Fruit fly (Drosophila melanogaster) whole organism, embryonic: ENCODE results near the gene CG15742.

Experiments
- ATbp ChIP-seq: fragments of 200-800 bp; sonication (Bioruptor generic); optimal IDR thresholded peaks from 2 replicates; lab custom pipeline; 2017; ENCODE audit warnings: missing biosample characterization, mild to moderate bottlenecking, missing genetic modification characterization, missing genetic modification reagents
- Adf1 ChIP-seq: fragments of 200-800 bp; sonication (Bioruptor generic); IDR thresholded peaks from 2 replicates; pipeline ENCODE4 v1.3.6; 2022; ENCODE audit warnings: missing biosample characterization, missing genetic modification characterization
- Aef1 ChIP-seq: fragments of 200-800 bp; sonication (Bioruptor generic); IDR thresholded peaks from 3 replicates; pipeline ENCODE4 v1.3.6; 2022; ENCODE audit warnings: missing biosample characterization, missing genetic modification characterization
- C15 ChIP-seq: fragments of 200-800 bp; sonication (Bioruptor generic); IDR thresholded peaks from 3 replicates; pipeline ENCODE4 v1.3.6; 2022; ENCODE audit warnings: missing biosample characterization, missing genetic modification characterization
- CG10431 ChIP-seq: fragments of 200-800 bp; sonication (Bioruptor generic); optimal IDR thresholded peaks from 3 replicates; lab custom pipeline; 2018; ENCODE audit warnings: missing biosample characterization, mild to moderate bottlenecking, missing genetic modification characterization
- CG11247 ChIP-seq: fragments of 200-800 bp; sonication (Bioruptor generic); IDR thresholded peaks from 2 replicates; pipeline ENCODE4 v1.3.6; 2022; ENCODE audit warnings: missing biosample characterization, missing genetic modification characterization
- CG1233 ChIP-seq: fragments of 200-800 bp; sonication (Bioruptor generic); optimal IDR thresholded peaks from 4 replicates; lab custom pipeline; 2018; ENCODE audit warnings: missing biosample characterization, mild to moderate bottlenecking, missing genetic modification characterization
- CG13894 ChIP-seq: fragments of 200-800 bp; sonication (Bioruptor generic); optimal IDR thresholded peaks from 3 replicates; lab custom pipeline; 2018; ENCODE audit warnings: missing biosample characterization, mild to moderate bottlenecking, missing genetic modification characterization, moderate library complexity
- CG14050 ChIP-seq: fragments of 200-800 bp; sonication (Bioruptor generic); IDR thresholded peaks from 3 replicates; pipeline ENCODE4 v1.3.6; 2022; ENCODE audit warnings: missing biosample characterization, missing genetic modification characterization
- CG15601 ChIP-seq: fragments of 200-800 bp; sonication (Bioruptor generic); optimal IDR thresholded peaks from 3 replicates; lab custom pipeline; 2019; ENCODE audit warnings: missing biosample characterization, mild to moderate bottlenecking, missing genetic modification characterization, moderate library complexity
- CG17385 ChIP-seq: fragments of 200-800 bp; sonication (Bioruptor generic); optimal IDR thresholded peaks from 3 replicates; lab custom pipeline; 2018; ENCODE audit warnings: missing biosample characterization, mild to moderate bottlenecking, missing genetic modification characterization
- CG17612 ChIP-seq: fragments of 200-800 bp; sonication (Bioruptor generic); IDR thresholded peaks from 2 replicates; pipeline ENCODE4 v1.3.6; 2022; ENCODE audit warnings: missing biosample characterization, missing genetic modification characterization
- CG18476 ChIP-seq: fragments of 200-800 bp; sonication (Bioruptor generic); optimal IDR thresholded peaks from 2 replicates; lab custom pipeline; 2016; ENCODE audit warnings: missing biosample characterization, mild to moderate bottlenecking, missing genetic modification characterization
- CG2199 ChIP-seq: fragments of 200-800 bp; sonication (Bioruptor generic); IDR thresholded peaks from 3 replicates; pipeline ENCODE4 v1.3.6; 2022; ENCODE audit warnings: missing biosample characterization, missing genetic modification characterization
- CG30431 ChIP-seq: fragments of 200-800 bp; sonication (Bioruptor generic); optimal IDR thresholded peaks from 2 replicates; lab custom pipeline; 2017; ENCODE audit warnings: missing biosample characterization, missing genetic modification characterization
- CG31224 ChIP-seq: fragments of 200-800 bp; sonication (Bioruptor generic); IDR thresholded peaks from 2 replicates; pipeline ENCODE4 v1.3.6; 2022; ENCODE audit warnings: missing biosample characterization, missing genetic modification characterization
- CG3726 ChIP-seq: fragments of 200-800 bp; sonication (Bioruptor generic); IDR thresholded peaks from 3 replicates; pipeline ENCODE4, ENCODE4 v1.3.6; 2022; ENCODE audit warnings: missing biosample characterization, missing genetic modification characterization
- CG3847 ChIP-seq: fragments of 200-800 bp; sonication (Bioruptor generic); IDR thresholded peaks from 2 replicates; pipeline ENCODE4 v1.3.6; 2022; ENCODE audit warnings: missing biosample characterization, missing genetic modification characterization
- CG7839 ChIP-seq: fragments of 200-800 bp; sonication (Bioruptor generic); optimal IDR thresholded peaks from 3 replicates; lab custom pipeline; 2018; ENCODE audit warnings: missing biosample characterization, mild to moderate bottlenecking, missing genetic modification characterization, moderate library complexity
- CG9876 ChIP-seq: fragments of 200-800 bp; sonication (Bioruptor generic); optimal IDR thresholded peaks from 2 replicates; lab custom pipeline; 2016; ENCODE audit warnings: missing biosample characterization, missing genetic modification characterization
- Deaf1 ChIP-seq: fragments of 200-800 bp; optimal IDR thresholded peaks from 3 replicates; lab custom pipeline; 2019; ENCODE audit warnings: missing biosample characterization, mild to moderate bottlenecking, missing genetic modification characterization, moderate library complexity
- Doc2 ChIP-seq: fragments of 200-800 bp; sonication (Bioruptor generic); IDR thresholded peaks from 2 replicates; pipeline ENCODE4 v1.3.6; 2022; ENCODE audit warnings: missing biosample characterization, missing genetic modification characterization
- E2f1 ChIP-seq: fragments of 200-800 bp; sonication (Bioruptor generic); IDR thresholded peaks from 2 replicates; pipeline ENCODE4 v1.3.6; 2022; ENCODE audit warnings: missing biosample characterization, missing genetic modification characterization
- Elba2 ChIP-seq: fragments of 200-800 bp; sonication (Bioruptor generic); optimal IDR thresholded peaks from 3 replicates; lab custom pipeline; 2016; ENCODE audit warnings: missing biosample characterization, missing genetic modification characterization
- Ets65A ChIP-seq: fragments of 200-800 bp; sonication (Bioruptor generic); peaks from one replicate; lab custom pipeline; 2016; ENCODE audit warnings: missing biosample characterization, missing genetic modification characterization
- H2.0 ChIP-seq: fragments of 200-800 bp; sonication (Bioruptor generic); IDR thresholded peaks from 2 replicates; pipeline ENCODE4 v1.3.6; 2022; ENCODE audit warnings: missing biosample characterization, missing genetic modification characterization
- Hr3 ChIP-seq: fragments of 200-800 bp; sonication (Bioruptor generic); optimal IDR thresholded peaks from 3 replicates; lab custom pipeline; 2016; ENCODE audit warnings: missing biosample characterization, missing genetic modification characterization
- Jarid2 ChIP-seq: fragments of 200-800 bp; sonication (Bioruptor generic); optimal IDR thresholded peaks from 3 replicates; lab custom pipeline; 2017; ENCODE audit warnings: mild to moderate bottlenecking, missing biosample characterization, missing genetic modification reagents, missing genetic modification characterization
- MTF-1 ChIP-seq: fragments of 200-800 bp; sonication (Bioruptor generic); optimal IDR thresholded peaks from 2 replicates; lab custom pipeline; 2018; ENCODE audit warnings: missing biosample characterization, mild to moderate bottlenecking, missing genetic modification characterization, borderline replicate concordance
- Max ChIP-seq: fragments of 200-800 bp; sonication (Bioruptor generic); optimal IDR thresholded peaks from 2 replicates; lab custom pipeline; 2016; ENCODE audit warnings: missing biosample characterization, mild to moderate bottlenecking, missing genetic modification characterization
- Meics ChIP-seq: fragments of 200-800 bp; sonication (Bioruptor generic); optimal IDR thresholded peaks from 2 replicates; lab custom pipeline; 2017; ENCODE audit warnings: missing biosample characterization, mild to moderate bottlenecking, missing genetic modification characterization
- Myb ChIP-seq: fragments of 200-800 bp; sonication (Bioruptor generic); optimal IDR thresholded peaks from 2 replicates; lab custom pipeline; 2016; ENCODE audit warnings: missing biosample characterization, missing genetic modification characterization
- NC2α ChIP-seq: fragments of 200-800 bp; sonication (Bioruptor generic); optimal IDR thresholded peaks from 2 replicates; lab custom pipeline; 2016; ENCODE audit warnings: missing biosample characterization, missing genetic modification characterization
- Ravus ChIP-seq: fragments of 200-800 bp; sonication (Bioruptor generic); IDR thresholded peaks from 2 replicates; pipeline ENCODE4 v1.3.6; 2022; ENCODE audit warnings: missing biosample characterization, missing genetic modification characterization
- Sox102F ChIP-seq: fragments of 200-800 bp; sonication (Bioruptor generic); optimal IDR thresholded peaks from 2 replicates; lab custom pipeline; 2018; ENCODE audit warnings: missing biosample characterization, mild to moderate bottlenecking, missing genetic modification characterization, moderate library complexity
- Stat92E ChIP-seq, 3 experiments: fragments of >200 bp in 2 of 3; fragments of 200-800 bp in 1 of 3; sonication (Bioruptor generic) in 1 of 3; optimal IDR thresholded peaks; 2 replicates each; lab custom pipeline; 2017 to 2019; ENCODE audit warnings: missing biosample characterization in 3 of 3, missing genetic modification characterization in 3 of 3, mild to moderate bottlenecking in 1 of 3, moderate library complexity in 1 of 3
- Xbp1 ChIP-seq: fragments of 200-800 bp; sonication (Bioruptor generic); optimal IDR thresholded peaks from 3 replicates; lab custom pipeline; 2016; ENCODE audit warnings: missing biosample characterization, mild to moderate bottlenecking, missing genetic modification characterization
- ac ChIP-seq: fragments of 200-800 bp; sonication (Bioruptor generic); optimal IDR thresholded peaks from 3 replicates; lab custom pipeline; 2017; ENCODE audit warnings: missing biosample characterization, mild to moderate bottlenecking, missing genetic modification characterization
- bigmax ChIP-seq: fragments of 200-800 bp; sonication (Bioruptor generic); optimal IDR thresholded peaks from 2 replicates; lab custom pipeline; 2018; ENCODE audit warnings: missing biosample characterization, mild to moderate bottlenecking, missing genetic modification characterization
- chinmo ChIP-seq: fragments of 200-800 bp; sonication (Bioruptor generic); IDR thresholded peaks from 4 replicates; pipeline ENCODE4 v1.3.6; 2022; ENCODE audit warnings: missing biosample characterization, missing genetic modification characterization; ENCODE audit not compliant: partially characterized antibody
- cwo ChIP-seq: fragments of 200-800 bp; sonication (Bioruptor generic); optimal IDR thresholded peaks from 3 replicates; lab custom pipeline; 2017; ENCODE audit warnings: missing biosample characterization, missing genetic modification characterization, mild to moderate bottlenecking, moderate library complexity, missing genetic modification reagents
- grn ChIP-seq: fragments of 200-800 bp; sonication (Bioruptor generic); optimal IDR thresholded peaks from 3 replicates; lab custom pipeline; 2017; ENCODE audit warnings: missing biosample characterization, missing genetic modification characterization
- gt ChIP-seq: fragments of 200-800 bp; sonication (Bioruptor generic); IDR thresholded peaks from 2 replicates; pipeline ENCODE4 v1.3.6; 2022; ENCODE audit warnings: missing biosample characterization, missing genetic modification characterization
- hkb ChIP-seq, 2 experiments: fragments of 200-800 bp in 1 of 2; fragments of >200 bp in 1 of 2; sonication (Bioruptor generic) in 1 of 2; IDR thresholded peaks in 1 of 2; optimal IDR thresholded peaks in 1 of 2; 2 replicates each; pipeline versions ENCODE4 v1.3.6 to Lab custom; 2017 to 2022; ENCODE audit warnings: missing biosample characterization in 1 of 2, missing genetic modification characterization in 1 of 2
- inv ChIP-seq: fragments of 200-800 bp; sonication (Bioruptor generic); IDR thresholded peaks from 2 replicates; pipeline ENCODE4 v1.3.6; 2022; ENCODE audit warnings: missing biosample characterization, missing genetic modification characterization; ENCODE audit not compliant: partially characterized antibody
- lmd ChIP-seq: fragments of 200-800 bp; sonication (Bioruptor generic); IDR thresholded peaks from 2 replicates; pipeline ENCODE4 v1.3.6; 2022; ENCODE audit warnings: missing biosample characterization, missing genetic modification characterization
- mld ChIP-seq: fragments of 200-800 bp; sonication (Bioruptor generic); IDR thresholded peaks from 3 replicates; pipeline ENCODE4 v1.3.6; 2022; ENCODE audit warnings: missing biosample characterization, missing genetic modification characterization; ENCODE audit not compliant: partially characterized antibody
- pho ChIP-seq: fragments of 200-800 bp; sonication (Bioruptor generic); optimal IDR thresholded peaks from 2 replicates; lab custom pipeline; 2016; ENCODE audit warnings: missing biosample characterization, missing genetic modification characterization
- shn ChIP-seq: fragments of 200-800 bp; sonication (Bioruptor generic); optimal IDR thresholded peaks from 3 replicates; lab custom pipeline; 2016; ENCODE audit warnings: missing biosample characterization, missing genetic modification characterization
- slp2 ChIP-seq: fragments of 200-800 bp; sonication (Bioruptor generic); optimal IDR thresholded peaks from 2 replicates; lab custom pipeline; 2016; ENCODE audit warnings: missing biosample characterization, missing genetic modification characterization
- tgo ChIP-seq: fragments of 200-800 bp; sonication (Bioruptor generic); IDR thresholded peaks from 3 replicates; pipeline ENCODE4 v1.3.6; 2022; ENCODE audit warnings: missing biosample characterization, missing genetic modification characterization
- wdn ChIP-seq: fragments of 200-800 bp; sonication (Bioruptor generic); IDR thresholded peaks from 2 replicates; pipeline ENCODE4 v1.3.6; 2022; ENCODE audit warnings: missing biosample characterization, missing genetic modification characterization

The CG15742 gene

DNA sequence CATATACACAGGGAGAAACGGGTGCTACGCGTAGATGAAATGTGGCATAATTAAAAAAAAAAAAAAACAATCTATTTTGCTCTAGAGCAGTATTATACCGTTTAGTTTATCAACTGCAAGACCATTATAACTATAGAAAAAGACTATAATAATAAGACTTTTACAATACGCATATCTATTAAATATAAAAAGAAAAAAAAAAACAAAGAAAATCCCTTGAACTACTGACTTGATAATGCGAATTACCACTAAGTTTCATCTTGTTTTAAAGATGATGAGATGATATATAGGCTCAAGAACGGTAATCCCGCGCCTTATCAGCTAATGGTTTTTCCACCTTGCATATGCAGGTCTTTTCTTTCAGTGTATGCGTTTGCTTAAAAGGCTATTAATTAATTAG is 48.9 kb upstream of the CG15742 start (continued):
- no peak for TF ChIP-seq hkb (optimal IDR thresholded peaks at IDR 0.05; lab: Kevin White, UChicago)
- TF ChIP-seq hkb (GFP tag; IDR thresholded peaks at IDR 0.05; lab: Robert Waterston, UW): 0 out of 2 replicates have a peak, but pooled peaks have one; percentile 14
- no peak for TF ChIP-seq CG1233 (GFP tag; lab: Kevin White, UChicago)
- no peak for TF ChIP-seq MTF-1 (GFP tag; lab: Kevin White, UChicago)
- no peak for TF ChIP-seq CG14050 (GFP tag; lab: Robert Waterston, UW)
- TF ChIP-seq Jarid2: no peak
- TF ChIP-seq CG18476 (GFP tag; lab: Kevin White, UChicago): no peak
- no peak for TF ChIP-seq CG2199 (GFP tag; lab: Robert Waterston, UW)
- no peak for TF ChIP-seq Elba2
- TF ChIP-seq Hr3 (GFP tag; lab: Kevin White, UChicago): peak; percentile 46
- TF ChIP-seq inv: no peak
- TF ChIP-seq CG17612 (GFP tag; lab: Robert Waterston, UW): no peak
- no peak for TF ChIP-seq bigmax (GFP tag; lab: Kevin White, UChicago)
- TF ChIP-seq Deaf1 (tag; lab: Kevin White, UChicago): no peak
- TF ChIP-seq H2.0 (GFP tag; lab: Robert Waterston, UW): no peak
- no peak for TF ChIP-seq Aef1 (GFP tag; lab: Robert Waterston, UW)
- no peak for TF ChIP-seq shn (GFP tag; lab: Kevin White, UChicago)
- no peak for TF ChIP-seq CG30431
- no peak for TF ChIP-seq Ravus (GFP tag; lab: Robert Waterston, UW)
- TF ChIP-seq CG13894 (tag; lab: Kevin White, UChicago): no peak
- TF ChIP-seq NC2α (GFP tag; lab: Kevin White, UChicago): no peak
- TF ChIP-seq C15: no peak
- TF ChIP-seq CG17385 (GFP tag; lab: Kevin White, UChicago): peak; percentile 36
- no peak for TF ChIP-seq tgo (GFP tag; lab: Robert Waterston, UW)
- TF ChIP-seq CG31224: no peak
- TF ChIP-seq wdn (GFP tag; lab: Robert Waterston, UW): no peak
- no peak for TF ChIP-seq pho (GFP tag; lab: Kevin White, UChicago)
- TF ChIP-seq Stat92E (GFP tag; optimal IDR thresholded peaks at IDR 0.05; lab: Kevin White, UChicago): no peak
- peak; percentile 15 for TF ChIP-seq Max (GFP tag; lab: Kevin White, UChicago)
- TF ChIP-seq CG10431 (GFP tag; lab: Kevin White, UChicago): no peak
- TF ChIP-seq Ets65A (GFP tag; lab: Kevin White, UChicago): peak; percentile 60
- no peak for TF ChIP-seq ac
- no peak for TF ChIP-seq CG3726
- TF ChIP-seq CG3847 (GFP tag; lab: Robert Waterston, UW): no peak
- peak; percentile 58 for TF ChIP-seq CG7839 (tag; lab: Kevin White, UChicago)
- peak; percentile 38 for TF ChIP-seq Meics (GFP tag; lab: Kevin White, UChicago)
- no peak for TF ChIP-seq Myb (GFP tag; lab: Kevin White, UChicago)
- TF ChIP-seq Sox102F (GFP tag; lab: Kevin White, UChicago): peak; percentile 42
- peak; percentile 28 for TF ChIP-seq cwo (GFP tag; lab: Kevin White, UChicago)
- TF ChIP-seq mld (GFP tag; lab: Robert Waterston, UW): no peak
- no peak for TF ChIP-seq gt (GFP tag; lab: Robert Waterston, UW)
- TF ChIP-seq Doc2 (GFP tag; lab: Robert Waterston, UW): no peak
- no peak for TF ChIP-seq grn (GFP tag; lab: Kevin White, UChicago)
- no peak for TF ChIP-seq CG11247 (GFP tag; lab: Robert Waterston, UW)
- peak; percentile 29 for TF ChIP-seq Xbp1 (GFP tag; lab: Kevin White, UChicago)
- no peak for TF ChIP-seq CG9876
- TF ChIP-seq Adf1 (GFP tag; lab: Robert Waterston, UW): no peak
- no peak for TF ChIP-seq ATbp
- TF ChIP-seq chinmo (GFP tag; lab: Robert Waterston, UW): no peak
- no peak for TF ChIP-seq E2f1 (GFP tag; lab: Robert Waterston, UW)
- peak; percentile 25; the same call in 1 of the 2 replicates for TF ChIP-seq lmd (GFP tag; lab: Robert Waterston, UW)
- no peak for TF ChIP-seq slp2
- peak; percentile 8 for TF ChIP-seq CG15601
